Fruit fly (Drosophila melanogaster): ENCODE results near the gene CG18666.
A peak's percentile ranks its signal among the peaks of the same experiment; 100 is the strongest.

Gene CG18666

dm6 chr2L:11066887-11067459, 32.4 kb downstream of the CG18666 start, which contains the start of gene Samuel (continued):
- TF ChIP-seq usp (GFP tag; optimal IDR thresholded peaks at IDR 0.05) = no peak
- no peak for TF ChIP-seq tio (GFP tag; optimal IDR thresholded peaks at IDR 0.05)
- TF ChIP-seq CG9876 (GFP tag; optimal IDR thresholded peaks at IDR 0.05) = no peak
- no peak for TF ChIP-seq twi (tag; optimal IDR thresholded peaks at IDR 0.05)
- peak; percentile 23 for TF ChIP-seq bigmax (GFP tag; optimal IDR thresholded peaks at IDR 0.05)
- TF ChIP-seq Dref (GFP tag; IDR thresholded peaks at IDR 0.05) = no peak
- TF ChIP-seq gt (GFP tag; IDR thresholded peaks at IDR 0.05) = no peak
- TF ChIP-seq sug (tag; optimal IDR thresholded peaks at IDR 0.05) = no peak
- no peak for TF ChIP-seq CG30431 (GFP tag; optimal IDR thresholded peaks at IDR 0.05)
- TF ChIP-seq stwl (tag; optimal IDR thresholded peaks at IDR 0.05) = no peak
- TF ChIP-seq CG9215 (GFP tag; IDR thresholded peaks at IDR 0.05) = no peak
- no peak for TF ChIP-seq trh (GFP tag; optimal IDR thresholded peaks at IDR 0.05)
- TF ChIP-seq CG17328 (GFP tag; IDR thresholded peaks at IDR 0.05) = no peak
- no peak for TF ChIP-seq CG8388 (GFP tag; optimal IDR thresholded peaks at IDR 0.05)
- no peak for TF ChIP-seq Dbx (GFP tag; IDR thresholded peaks at IDR 0.05)
- no peak for TF ChIP-seq CG2116 (GFP tag; optimal IDR thresholded peaks at IDR 0.05)
- peak; percentile 16 for TF ChIP-seq CG12659 (GFP tag; optimal IDR thresholded peaks at IDR 0.05)
- no peak for TF ChIP-seq insv (GFP tag; optimal IDR thresholded peaks at IDR 0.05)
- no peak for TF ChIP-seq gfzf (GFP tag; optimal IDR thresholded peaks at IDR 0.05)
- TF ChIP-seq pb (GFP tag; optimal IDR thresholded peaks at IDR 0.05) = no peak
- no peak for TF ChIP-seq Opbp (GFP tag; IDR thresholded peaks at IDR 0.05; ENCODE audit: partially characterized antibody)
- no peak for TF ChIP-seq Atf-2 (GFP tag; optimal IDR thresholded peaks at IDR 0.05)
- no peak for TF ChIP-seq CrebB (tag; optimal IDR thresholded peaks at IDR 0.05)
- no peak for TF ChIP-seq CG14860 (GFP tag; IDR thresholded peaks at IDR 0.05; ENCODE audit: partially characterized antibody)
- TF ChIP-seq toy (GFP tag; IDR thresholded peaks at IDR 0.05) = no peak
- no peak for TF ChIP-seq NfI (GFP tag; optimal IDR thresholded peaks at IDR 0.05)
- TF ChIP-seq tll (GFP tag; optimal IDR thresholded peaks at IDR 0.05) = no peak
- TF ChIP-seq br (optimal IDR thresholded peaks at IDR 0.05) = no peak
- no peak for TF ChIP-seq CG4730 (GFP tag; IDR thresholded peaks at IDR 0.05)
- TF ChIP-seq Sry-β (GFP tag; optimal IDR thresholded peaks at IDR 0.05) = no peak
- TF ChIP-seq Blimp-1 (GFP tag; optimal IDR thresholded peaks at IDR 0.05) = no peak
- TF ChIP-seq CG10147 (GFP tag; optimal IDR thresholded peaks at IDR 0.05) = no peak
- no peak for TF ChIP-seq Antp (GFP tag; optimal IDR thresholded peaks at IDR 0.05)
- TF ChIP-seq D (optimal IDR thresholded peaks at IDR 0.05) = no peak
- no peak for TF ChIP-seq D (GFP tag; optimal IDR thresholded peaks at IDR 0.05)
- TF ChIP-seq CG10274 (GFP tag; optimal IDR thresholded peaks at IDR 0.05) = no peak
- no peak for TF ChIP-seq tup (GFP tag; optimal IDR thresholded peaks at IDR 0.05)
- TF ChIP-seq CG34224 (GFP tag; IDR thresholded peaks at IDR 0.05; ENCODE audit: partially characterized antibody) = no peak
- no peak for TF ChIP-seq CG1024 (GFP tag; IDR thresholded peaks at IDR 0.05)
- TF ChIP-seq tin (GFP tag; optimal IDR thresholded peaks at IDR 0.05) = no peak
- TF ChIP-seq CG1603 (tag; optimal IDR thresholded peaks at IDR 0.05) = no peak
- TF ChIP-seq Doc3 (GFP tag; IDR thresholded peaks at IDR 0.05; ENCODE audit: partially characterized antibody) = no peak
- no peak for TF ChIP-seq Hey (tag; optimal IDR thresholded peaks at IDR 0.05)
- 0 out of 3 replicates have a peak, but pooled peaks have one; percentile 29 for TF ChIP-seq CG6175 (GFP tag; IDR thresholded peaks at IDR 0.05)
- no peak for TF ChIP-seq Camta (GFP tag; optimal IDR thresholded peaks at IDR 0.05)
- TF ChIP-seq peb (GFP tag; IDR thresholded peaks at IDR 0.05) = no peak
- TF ChIP-seq CG14050 (GFP tag; IDR thresholded peaks at IDR 0.05) = no peak
- no peak for TF ChIP-seq CG5245 (GFP tag; optimal IDR thresholded peaks at IDR 0.05)
- TF ChIP-seq klu (GFP tag; IDR thresholded peaks at IDR 0.05) = no peak
- peak; percentile 96 for TF ChIP-seq Jarid2 (GFP tag; optimal IDR thresholded peaks at IDR 0.05)
- no peak for TF ChIP-seq CG10979 (tag; optimal IDR thresholded peaks at IDR 0.05)

All from whole organism, embryonic.